Fruit fly (Drosophila melanogaster) whole organism, prepupa: ENCODE results near the gene CG5235.

ENCODE experiments used
- Blimp-1 ChIP-seq: fragments of 200-800 bp; sonication (Bioruptor generic); optimal IDR thresholded peaks from 3 replicates; lab custom pipeline; 2017; ENCODE audit warnings: missing biosample characterization, missing genetic modification characterization, mild to moderate bottlenecking, moderate library complexity, missing genetic modification reagents
- CG10631 ChIP-seq: fragments of 200-800 bp; sonication (Bioruptor generic); optimal IDR thresholded peaks from 2 replicates; lab custom pipeline; 2016; ENCODE audit warnings: missing biosample characterization, missing genetic modification characterization
- CG10669 ChIP-seq: fragments of 200-800 bp; sonication (Bioruptor generic); optimal IDR thresholded peaks from 3 replicates; lab custom pipeline; 2018; ENCODE audit warnings: missing biosample characterization, mild to moderate bottlenecking, missing genetic modification characterization, moderate library complexity
- CG15336 ChIP-seq: fragments of 200-800 bp; sonication (Bioruptor generic); IDR thresholded peaks from 2 replicates; pipeline ENCODE4 v1.3.6; 2022; ENCODE audit warnings: missing biosample characterization, missing genetic modification characterization
- CG1621 ChIP-seq: fragments of 200-800 bp; sonication (Bioruptor generic); optimal IDR thresholded peaks from 3 replicates; lab custom pipeline; 2018; ENCODE audit warnings: missing biosample characterization, mild to moderate bottlenecking, missing genetic modification characterization
- CG16779 ChIP-seq: fragments of 200-800 bp; sonication (Bioruptor generic); optimal IDR thresholded peaks from 3 replicates; lab custom pipeline; 2017; ENCODE audit warnings: missing biosample characterization, mild to moderate bottlenecking, missing genetic modification characterization
- CG32006 ChIP-seq: fragments of 200-800 bp; sonication (Bioruptor generic); optimal IDR thresholded peaks from 3 replicates; lab custom pipeline; 2017; ENCODE audit warnings: missing biosample characterization, mild to moderate bottlenecking, missing genetic modification characterization
- CG34406 ChIP-seq: fragments of 200-800 bp; sonication (Bioruptor generic); optimal IDR thresholded peaks from 3 replicates; lab custom pipeline; 2016; ENCODE audit warnings: missing biosample characterization, missing genetic modification characterization
- CG3919 ChIP-seq: fragments of 200-800 bp; sonication (Bioruptor generic); optimal IDR thresholded peaks from 3 replicates; lab custom pipeline; 2016; ENCODE audit warnings: missing biosample characterization, missing genetic modification characterization
- CG6276 ChIP-seq: fragments of 200-800 bp; sonication (Bioruptor generic); optimal IDR thresholded peaks from 2 replicates; lab custom pipeline; 2017; ENCODE audit warnings: missing biosample characterization, mild to moderate bottlenecking, missing genetic modification characterization
- CG6792 ChIP-seq: fragments of 200-800 bp; sonication (Bioruptor generic); optimal IDR thresholded peaks from 3 replicates; lab custom pipeline; 2016; ENCODE audit warnings: missing biosample characterization, missing genetic modification characterization
- CG6854 ChIP-seq: fragments of 200-800 bp; sonication (Bioruptor generic); optimal IDR thresholded peaks from 2 replicates; lab custom pipeline; 2017; ENCODE audit warnings: missing biosample characterization, mild to moderate bottlenecking, missing genetic modification characterization
- CG7368 ChIP-seq: fragments of 200-800 bp; sonication (Bioruptor generic); optimal IDR thresholded peaks from 3 replicates; lab custom pipeline; 2016; ENCODE audit warnings: missing biosample characterization, missing genetic modification characterization
- CG8319 ChIP-seq: fragments of 200-800 bp; sonication (Bioruptor generic); optimal IDR thresholded peaks from 3 replicates; lab custom pipeline; 2016; ENCODE audit warnings: missing biosample characterization, missing genetic modification characterization
- CG8632 ChIP-seq: fragments of 200-800 bp; sonication (Bioruptor generic); optimal IDR thresholded peaks from 3 replicates; lab custom pipeline; 2016; ENCODE audit warnings: missing biosample characterization, missing genetic modification characterization
- Eip78C ChIP-seq: fragments of 200-800 bp; sonication (Bioruptor generic); peaks from one replicate; lab custom pipeline; 2016; ENCODE audit warnings: missing biosample characterization, missing genetic modification characterization
- Eip93F ChIP-seq: fragments of 200-800 bp; sonication (Bioruptor generic); optimal IDR thresholded peaks from 2 replicates; lab custom pipeline; 2016; ENCODE audit warnings: missing biosample characterization, mild to moderate bottlenecking, missing genetic modification characterization
- Ets21C ChIP-seq: fragments of 200-800 bp; sonication (Bioruptor generic); optimal IDR thresholded peaks from 3 replicates; lab custom pipeline; 2016; ENCODE audit warnings: missing biosample characterization, missing genetic modification characterization
- Ets96B ChIP-seq: fragments of 200-800 bp; optimal IDR thresholded peaks from 2 replicates; lab custom pipeline; 2019; ENCODE audit warnings: missing biosample characterization, mild to moderate bottlenecking, missing genetic modification characterization, moderate library complexity
- Hr38 ChIP-seq: sonication (Bioruptor generic); optimal IDR thresholded peaks from 2 replicates; lab custom pipeline; 2016; ENCODE audit warnings: missing biosample characterization, missing genetic modification characterization
- Hr4 ChIP-seq: fragments of 200-800 bp; sonication (Bioruptor generic); optimal IDR thresholded peaks from 3 replicates; lab custom pipeline; 2016; ENCODE audit warnings: missing biosample characterization, missing genetic modification characterization
- Met ChIP-seq: fragments of 200-800 bp; sonication (Bioruptor generic); optimal IDR thresholded peaks from 3 replicates; lab custom pipeline; 2016; ENCODE audit warnings: missing biosample characterization, missing genetic modification characterization
- OdsH ChIP-seq: fragments of 200-800 bp; sonication (Bioruptor generic); optimal IDR thresholded peaks from 3 replicates; lab custom pipeline; 2016; ENCODE audit warnings: missing biosample characterization, missing genetic modification characterization
- Sox15 ChIP-seq: fragments of 200-800 bp; sonication (Bioruptor generic); optimal IDR thresholded peaks from 3 replicates; lab custom pipeline; 2016; ENCODE audit warnings: missing biosample characterization, missing genetic modification characterization
- achi ChIP-seq: fragments of 200-800 bp; sonication (Bioruptor generic); optimal IDR thresholded peaks from 3 replicates; lab custom pipeline; 2016; ENCODE audit warnings: missing biosample characterization, missing genetic modification characterization
- acj6 ChIP-seq: fragments of 200-800 bp; sonication (Bioruptor generic); optimal IDR thresholded peaks from 3 replicates; lab custom pipeline; 2016; ENCODE audit warnings: missing biosample characterization, missing genetic modification characterization
- cyc ChIP-seq: fragments of 200-800 bp; sonication (Bioruptor generic); optimal IDR thresholded peaks from 3 replicates; lab custom pipeline; 2016; ENCODE audit warnings: missing biosample characterization, missing genetic modification characterization
- dac ChIP-seq: fragments of 200-800 bp; sonication (Bioruptor generic); optimal IDR thresholded peaks from 2 replicates; lab custom pipeline; 2017; ENCODE audit warnings: missing biosample characterization, mild to moderate bottlenecking, missing genetic modification characterization
- dsx ChIP-seq: fragments of 200-800 bp; optimal IDR thresholded peaks from 3 replicates; lab custom pipeline; 2019; ENCODE audit warnings: missing biosample characterization, mild to moderate bottlenecking, missing genetic modification characterization, moderate library complexity; ENCODE audit not compliant: poor library complexity, severe bottlenecking
- fd59A ChIP-seq: fragments of 200-800 bp; sonication (Bioruptor generic); optimal IDR thresholded peaks from 2 replicates; lab custom pipeline; 2017; ENCODE audit warnings: missing biosample characterization, mild to moderate bottlenecking, missing genetic modification characterization, missing genetic modification reagents
- fd85E ChIP-seq: fragments of 200-800 bp; sonication (Bioruptor generic); optimal IDR thresholded peaks from 3 replicates; lab custom pipeline; 2016; ENCODE audit warnings: missing biosample characterization, missing genetic modification characterization
- fkh ChIP-seq: fragments of 200-800 bp; sonication (Bioruptor generic); optimal IDR thresholded peaks from 3 replicates; lab custom pipeline; 2017; ENCODE audit warnings: missing biosample characterization, mild to moderate bottlenecking, missing genetic modification characterization, moderate library complexity
- lz ChIP-seq: fragments of 200-800 bp; sonication (Bioruptor generic); optimal IDR thresholded peaks from 3 replicates; lab custom pipeline; 2016; ENCODE audit warnings: missing biosample characterization, missing genetic modification characterization
- net ChIP-seq: fragments of 200-800 bp; sonication (Bioruptor generic); optimal IDR thresholded peaks from 3 replicates; lab custom pipeline; 2016; ENCODE audit warnings: missing biosample characterization, missing genetic modification characterization
- pdm3 ChIP-seq: fragments of 200-800 bp; sonication (Bioruptor generic); optimal IDR thresholded peaks from 3 replicates; lab custom pipeline; 2016; ENCODE audit warnings: missing biosample characterization, missing genetic modification characterization
- salr ChIP-seq, 2 experiments: fragments of 200-800 bp; sonication (Bioruptor generic); optimal IDR thresholded peaks; 3 replicates each; lab custom pipeline; 2016 to 2018; ENCODE audit warnings: missing biosample characterization in 2 of 2, missing genetic modification characterization in 2 of 2, mild to moderate bottlenecking in 1 of 2
- spab ChIP-seq: fragments of 200-800 bp; sonication (Bioruptor generic); optimal IDR thresholded peaks from 2 replicates; lab custom pipeline; 2017; ENCODE audit warnings: missing biosample characterization, mild to moderate bottlenecking, missing genetic modification characterization, missing genetic modification reagents
- ss ChIP-seq, 2 experiments: fragments of 200-800 bp; sonication (Bioruptor generic); optimal IDR thresholded peaks; 2 replicates in 1 of 2; 3 replicates in 1 of 2; lab custom pipeline; 2017 to 2018; ENCODE audit warnings: mild to moderate bottlenecking in 2 of 2, missing biosample characterization in 2 of 2, missing genetic modification characterization in 2 of 2, moderate library complexity in 1 of 2
- svp ChIP-seq: fragments of 200-800 bp; sonication (Bioruptor generic); peaks from one replicate; lab custom pipeline; 2016; ENCODE audit warnings: missing biosample characterization, missing genetic modification characterization
- topi ChIP-seq: fragments of 200-800 bp; sonication (Bioruptor generic); optimal IDR thresholded peaks from 3 replicates; lab custom pipeline; 2016; ENCODE audit warnings: missing biosample characterization, missing genetic modification characterization
- vri ChIP-seq: fragments of 200-800 bp; sonication (Bioruptor generic); optimal IDR thresholded peaks from 3 replicates; lab custom pipeline; 2016; ENCODE audit warnings: missing biosample characterization, mild to moderate bottlenecking, missing genetic modification characterization

CG5235 gene

dm6 chr3L:16041260-16042079 is 48.7 kb downstream of the CG5235 start (continued):
- TF ChIP-seq salr (GFP tag; optimal IDR thresholded peaks at IDR 0.05; lab: Kevin White, UChicago) (peak; percentile 42 to 73), pdm3 (GFP tag; lab: Kevin White, UChicago) (peak; percentile 15), ss (GFP tag; optimal IDR thresholded peaks at IDR 0.05; lab: Kevin White, UChicago) (peak; percentile 92 to 96), CG1621 (tag; lab: Kevin White, UChicago) (peak; percentile 75), CG7368 (peak; percentile 28), CG32006 (GFP tag; lab: Kevin White, UChicago) (peak; percentile 36), cyc (GFP tag; lab: Kevin White, UChicago) (no peak), Ets21C (GFP tag; lab: Kevin White, UChicago) (no peak), CG3919 (peak; percentile 27)

dm6 chr3L:16040389-16040788 is 49.8 kb downstream of the CG5235 start:
- TF ChIP-seq Met (GFP tag; lab: Kevin White, UChicago) (peak; percentile 15), svp (GFP tag; lab: Kevin White, UChicago) (peak; percentile 51), CG10669 (no peak)
- TF ChIP-seq, all 60 proteins: peak for 2

DNA sequence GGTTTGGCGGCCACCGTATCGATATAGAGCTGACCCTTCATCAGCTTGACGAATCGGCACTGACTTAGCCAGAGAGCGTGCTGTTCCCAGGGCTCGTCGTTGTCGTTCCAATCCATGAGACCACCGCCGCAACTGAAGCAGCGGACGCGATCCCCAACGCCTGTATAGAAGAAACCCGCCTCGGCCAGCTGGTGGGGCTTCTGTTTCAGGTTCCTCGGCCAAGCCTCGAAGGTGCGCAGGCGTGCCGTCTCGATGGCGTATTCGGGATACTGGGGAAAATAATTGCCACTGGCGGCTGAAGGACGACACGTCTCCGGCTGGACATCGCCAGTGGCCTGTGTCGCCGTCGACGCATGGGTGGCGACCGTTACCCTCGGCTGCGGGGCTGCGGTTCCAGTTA is 51.1 kb downstream of the CG5235 start:
- TF ChIP-seq Eip78C: no peak
- no peak for TF ChIP-seq Met (GFP tag; lab: Kevin White, UChicago)
- no peak for TF ChIP-seq vri (GFP tag; lab: Kevin White, UChicago)
- no peak for TF ChIP-seq OdsH (GFP tag; lab: Kevin White, UChicago)
- TF ChIP-seq CG8319: no peak
- no peak for TF ChIP-seq CG10669
- TF ChIP-seq CG8632: no peak
- TF ChIP-seq Hr38 (GFP tag; lab: Kevin White, UChicago): no peak
- TF ChIP-seq fd59A (GFP tag; lab: Kevin White, UChicago): no peak
- no peak for TF ChIP-seq dsx (GFP tag; lab: Kevin White, UChicago)
- no peak for TF ChIP-seq CG32006 (GFP tag; lab: Kevin White, UChicago)

dm6 chr3L:16037690-16038332 is 52.4 kb downstream of the CG5235 start:
- TF ChIP-seq svp (GFP tag; lab: Kevin White, UChicago): peak; percentile 74
- TF ChIP-seq CG32006 (GFP tag; lab: Kevin White, UChicago): peak; percentile 19
- peak; percentile 92 for TF ChIP-seq Eip93F (GFP tag; lab: Kevin White, UChicago)
- no peak for TF ChIP-seq fd59A (GFP tag; lab: Kevin White, UChicago)
- no peak for TF ChIP-seq acj6
- peak; percentile 87 for TF ChIP-seq Eip78C
- TF ChIP-seq lz (GFP tag; lab: Kevin White, UChicago): no peak
- peak; percentile 24 for TF ChIP-seq dsx (GFP tag; lab: Kevin White, UChicago)
- TF ChIP-seq CG3919: peak; percentile 21
- TF ChIP-seq Blimp-1 (GFP tag; lab: Kevin White, UChicago): no peak
- peak; percentile 32 for TF ChIP-seq Met (GFP tag; lab: Kevin White, UChicago)
- peak; percentile 18 for TF ChIP-seq Hr4 (GFP tag; lab: Kevin White, UChicago)
- no peak for TF ChIP-seq fkh
- no peak for TF ChIP-seq Sox15 (GFP tag; lab: Kevin White, UChicago)
- TF ChIP-seq Ets21C (GFP tag; lab: Kevin White, UChicago): no peak
- TF ChIP-seq dac (GFP tag; lab: Kevin White, UChicago): no peak
- no peak for TF ChIP-seq spab (GFP tag; lab: Kevin White, UChicago)
- peak; percentile 10 for TF ChIP-seq cyc (GFP tag; lab: Kevin White, UChicago)
- peak; percentile 17 for TF ChIP-seq CG34406
- peak; percentile 59 for TF ChIP-seq topi (GFP tag; lab: Kevin White, UChicago)
- no peak for TF ChIP-seq CG16779 (tag; lab: Kevin White, UChicago)
- peak; percentile 19 for TF ChIP-seq Ets96B
- TF ChIP-seq CG15336 (GFP tag; lab: Robert Waterston, UW): 0 out of 2 replicates have a peak, but pooled peaks have one; percentile 11
- no peak for TF ChIP-seq CG6792 (GFP tag; lab: Kevin White, UChicago)
- no peak for TF ChIP-seq salr (GFP tag; optimal IDR thresholded peaks at IDR 0.05; lab: Kevin White, UChicago)
- TF ChIP-seq net (GFP tag; lab: Kevin White, UChicago): no peak
- no peak for TF ChIP-seq achi (GFP tag; lab: Kevin White, UChicago)
- peak; percentile 2 to 53 for TF ChIP-seq ss (GFP tag; optimal IDR thresholded peaks at IDR 0.05; lab: Kevin White, UChicago)
- TF ChIP-seq CG6854: no peak
- peak; percentile 10 for TF ChIP-seq fd85E (GFP tag; lab: Kevin White, UChicago)
- TF ChIP-seq CG6276: peak; percentile 1
- TF ChIP-seq CG10631: no peak
